Fruit fly (Drosophila melanogaster): ENCODE measurements around the gene CG13994.

Gene CG13994

DNA sequence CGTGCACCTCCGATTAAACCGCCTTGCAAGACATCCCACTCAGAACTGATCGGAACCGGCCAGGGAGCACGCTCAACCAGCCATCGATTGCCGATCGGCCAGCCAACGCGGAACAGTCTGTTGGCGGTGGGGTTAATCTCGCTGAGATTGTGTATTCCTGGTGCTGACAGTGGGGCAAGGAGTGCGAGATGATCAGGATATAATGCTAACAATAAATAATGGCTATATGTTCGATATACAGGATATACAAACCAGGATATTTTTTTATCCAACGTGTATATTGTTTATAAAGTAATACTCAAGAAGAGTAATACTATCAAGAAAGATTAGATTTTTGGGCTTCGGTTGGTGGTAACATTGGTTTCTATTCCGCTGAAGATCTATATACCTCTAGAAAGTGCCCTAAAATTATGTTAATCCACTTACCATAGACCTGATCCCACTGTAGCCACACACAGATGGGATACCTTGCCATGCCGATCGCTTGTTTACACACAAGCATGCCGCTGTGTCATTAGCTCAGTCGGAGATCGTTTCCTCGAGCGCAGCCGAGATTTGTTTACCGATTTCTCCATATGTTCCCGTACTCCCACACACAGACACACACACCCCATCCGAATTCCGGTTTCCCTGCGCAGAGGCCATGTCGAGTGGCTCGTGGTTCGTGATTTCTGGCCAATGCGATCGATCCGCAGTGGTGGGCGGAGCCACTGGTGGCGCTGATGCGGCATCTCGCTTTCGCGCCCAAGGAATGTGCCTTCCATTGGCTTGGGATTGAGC, 43.2 kb upstream of the CG13994 start, which contains the start of gene H2.0 (continued):
- TF ChIP-seq ttk (GFP tag; IDR thresholded peaks at IDR 0.05) (no peak), crp (GFP tag; optimal IDR thresholded peaks at IDR 0.05) (no peak), TFAM (GFP tag; optimal IDR thresholded peaks at IDR 0.05) (no peak), pnt (GFP tag; optimal IDR thresholded peaks at IDR 0.05) (peak; percentile 6), CG15514 (GFP tag; optimal IDR thresholded peaks at IDR 0.05) (no peak), kni (GFP tag; optimal IDR thresholded peaks at IDR 0.05) (peak; percentile 74), CG13287 (GFP tag; IDR thresholded peaks at IDR 0.05; ENCODE audit: partially characterized antibody) (0 out of 2 replicates have a peak, but pooled peaks have one; percentile 8), maf-S (GFP tag; optimal IDR thresholded peaks at IDR 0.05) (no peak), YL-1 (GFP tag; optimal IDR thresholded peaks at IDR 0.05) (no peak), CG14441 (GFP tag; IDR thresholded peaks at IDR 0.05) (no peak), bowl (GFP tag; IDR thresholded peaks at IDR 0.05) (no peak), wor (GFP tag; IDR thresholded peaks at IDR 0.05) (no peak), CG1529 (GFP tag; optimal IDR thresholded peaks at IDR 0.05) (peak; percentile 38), az2 (GFP tag; optimal IDR thresholded peaks at IDR 0.05) (peak; percentile 27), CG6765 (GFP tag; optimal IDR thresholded peaks at IDR 0.05) (no peak), sens-2 (GFP tag; IDR thresholded peaks at IDR 0.05) (no peak), pho (GFP tag; optimal IDR thresholded peaks at IDR 0.05) (no peak), Side (GFP tag; optimal IDR thresholded peaks at IDR 0.05) (no peak), Hr51 (GFP tag; optimal IDR thresholded peaks at IDR 0.05) (no peak), CG30020 (tag; optimal IDR thresholded peaks at IDR 0.05) (no peak), ham (GFP tag; IDR thresholded peaks at IDR 0.05) (no peak), CG3995 (GFP tag; optimal IDR thresholded peaks at IDR 0.05) (no peak), cad (GFP tag; optimal IDR thresholded peaks at IDR 0.05) (no peak), nau (GFP tag; optimal IDR thresholded peaks at IDR 0.05) (no peak), slbo (GFP tag; IDR thresholded peaks at IDR 0.05) (no peak), CG10979 (tag; optimal IDR thresholded peaks at IDR 0.05) (peak; percentile 60), CG17612 (GFP tag; IDR thresholded peaks at IDR 0.05) (no peak), E2f2 (GFP tag; IDR thresholded peaks at IDR 0.05) (no peak), CG32772 (GFP tag; IDR thresholded peaks at IDR 0.05) (no peak), CG11560 (tag; IDR thresholded peaks at IDR 0.05) (no peak), CG14860 (GFP tag; IDR thresholded peaks at IDR 0.05; ENCODE audit: partially characterized antibody) (no peak), Max (GFP tag; optimal IDR thresholded peaks at IDR 0.05) (no peak), nmo (GFP tag; optimal IDR thresholded peaks at IDR 0.05) (peak; percentile 59), CG16779 (GFP tag; IDR thresholded peaks at IDR 0.05) (no peak), cas (GFP tag; IDR thresholded peaks at IDR 0.05) (no peak), Hr39 (optimal IDR thresholded peaks at IDR 0.05) (no peak), Dip2 (GFP tag; IDR thresholded peaks at IDR 0.05) (no peak), CG6854 (GFP tag; optimal IDR thresholded peaks at IDR 0.05) (no peak), Poxn (GFP tag; IDR thresholded peaks at IDR 0.05) (no peak), HmgD (GFP tag; optimal IDR thresholded peaks at IDR 0.05) (no peak), br (optimal IDR thresholded peaks at IDR 0.05) (no peak), chn (GFP tag; optimal IDR thresholded peaks at IDR 0.05) (peak; percentile 30), CG6175 (GFP tag; IDR thresholded peaks at IDR 0.05) (no peak), ato (GFP tag; IDR thresholded peaks at IDR 0.05; ENCODE audit: partially characterized antibody) (no peak), Optix (GFP tag; IDR thresholded peaks at IDR 0.05) (0 out of 3 replicates have a peak, but pooled peaks have one; percentile 16), Usf (GFP tag; optimal IDR thresholded peaks at IDR 0.05) (no peak), Dbx (GFP tag; IDR thresholded peaks at IDR 0.05) (no peak), Sox102F (GFP tag; optimal IDR thresholded peaks at IDR 0.05) (no peak), Xrp1 (GFP tag; IDR thresholded peaks at IDR 0.05) (peak; percentile 47; the same call in 1 of the 2 replicates), cg (GFP tag; optimal IDR thresholded peaks at IDR 0.05) (peak; percentile 78), CG12391 (tag; optimal IDR thresholded peaks at IDR 0.05) (peak; percentile 45)

Measured in whole organism, embryonic.